Worm (Caenorhabditis elegans) whole organism, young adult: ENCODE measurements around the gene F11F1.1.

Experiments used
- C17E4.6 ChIP-seq: fragments of 200-800 bp; sonication (Bioruptor generic); IDR thresholded peaks from 2 replicates; pipeline ENCODE4 v1.3.6; 2022; ENCODE audit warnings: missing genetic modification reagents, missing genetic modification characterization, missing compliant biosample characterization
- F23B12.7 ChIP-seq: sonication (generic microtip); optimal IDR thresholded peaks from 2 replicates; lab custom pipeline; 2017; ENCODE audit warnings: missing genetic modification characterization, mild to moderate bottlenecking, missing compliant biosample characterization, antibody characterized with exemption, moderate library complexity; ENCODE audit not compliant: insufficient read depth
- F55B11.4 ChIP-seq: sonication (generic microtip); optimal IDR thresholded peaks from 2 replicates; lab custom pipeline; 2016; ENCODE audit warnings: missing compliant biosample characterization, missing genetic modification characterization, borderline replicate concordance; ENCODE audit not compliant: insufficient read depth
- K12H6.12 ChIP-seq: fragments of 200-800 bp; sonication (Bioruptor generic); optimal IDR thresholded peaks from 2 replicates; lab custom pipeline; 2018; ENCODE audit warnings: mild to moderate bottlenecking, missing genetic modification characterization, missing compliant biosample characterization
- T07F8.4 ChIP-seq: sonication (generic microtip); optimal IDR thresholded peaks from 2 replicates; lab custom pipeline; 2016; ENCODE audit warnings: mild to moderate bottlenecking, missing genetic modification characterization, moderate library complexity, missing compliant biosample characterization
- Y53G8AR.9 ChIP-seq: fragments of 200-800 bp; sonication (Bioruptor generic); conservative IDR thresholded peaks from 2 replicates; pipeline ENCODE4 v1.3.6; 2022; ENCODE audit warnings: missing genetic modification reagents, missing genetic modification characterization, missing compliant biosample characterization
- Y79H2A.3 ChIP-seq: fragments of 200-800 bp; sonication (Bioruptor generic); conservative IDR thresholded peaks from 2 replicates; pipeline ENCODE4 v1.3.6; 2022; ENCODE audit warnings: missing genetic modification reagents, missing genetic modification characterization, missing compliant biosample characterization
- Y95B8A.8 ChIP-seq: fragments of 200-800 bp; sonication (Bioruptor generic); IDR thresholded peaks from 2 replicates; pipeline ENCODE4 v1.3.6; 2022; ENCODE audit warnings: missing genetic modification reagents, missing genetic modification characterization, missing compliant biosample characterization
- aptf-2 ChIP-seq: fragments of 200-800 bp; sonication (Bioruptor generic); conservative IDR thresholded peaks from 2 replicates; pipeline ENCODE4 v1.3.6; 2022; ENCODE audit warnings: missing genetic modification reagents, missing genetic modification characterization, missing compliant biosample characterization
- atf-7 ChIP-seq: sonication (generic microtip); optimal IDR thresholded peaks from 2 replicates; lab custom pipeline; 2017; ENCODE audit warnings: mild to moderate bottlenecking, missing genetic modification characterization, missing compliant biosample characterization
- athp-1 ChIP-seq: sonication (generic microtip); optimal IDR thresholded peaks from 2 replicates; lab custom pipeline; 2017; ENCODE audit warnings: mild to moderate bottlenecking, missing genetic modification characterization, missing compliant biosample characterization
- attf-5 ChIP-seq: fragments of 200-800 bp; sonication (Bioruptor generic); optimal IDR thresholded peaks from 2 replicates; lab custom pipeline; 2018; ENCODE audit warnings: mild to moderate bottlenecking, missing genetic modification characterization, missing compliant biosample characterization
- attf-6 ChIP-seq: fragments of 200-800 bp; sonication (Bioruptor generic); IDR thresholded peaks from 2 replicates; pipeline ENCODE4 v1.3.6; 2022; ENCODE audit warnings: missing genetic modification reagents, missing genetic modification characterization, missing compliant biosample characterization
- ceh-40 ChIP-seq: fragments of 200-800 bp; sonication (Bioruptor generic); IDR thresholded peaks from 2 replicates; pipeline ENCODE4 v1.3.6; 2022; ENCODE audit warnings: missing genetic modification characterization, missing compliant biosample characterization
- ceh-79 ChIP-seq: sonication (generic microtip); optimal IDR thresholded peaks from 2 replicates; lab custom pipeline; 2017; ENCODE audit warnings: mild to moderate bottlenecking, missing genetic modification characterization, missing compliant biosample characterization
- egl-18 ChIP-seq: fragments of 200-800 bp; sonication (Bioruptor generic); IDR thresholded peaks from 2 replicates; pipeline ENCODE4 v1.3.6; 2022; ENCODE audit warnings: missing genetic modification reagents, missing genetic modification characterization, missing compliant biosample characterization
- egrh-3 ChIP-seq: fragments of 200-800 bp; sonication (Bioruptor generic); IDR thresholded peaks from 2 replicates; pipeline ENCODE4 v1.3.6; 2022; ENCODE audit warnings: missing genetic modification reagents, missing genetic modification characterization, missing compliant biosample characterization
- ekl-4 ChIP-seq: fragments of 200-800 bp; sonication (Bioruptor generic); IDR thresholded peaks from 2 replicates; pipeline ENCODE4 v1.3.6; 2022; ENCODE audit warnings: missing genetic modification reagents, missing genetic modification characterization, missing compliant biosample characterization
- hmg-1.2 ChIP-seq: fragments of 200-800 bp; sonication (Bioruptor generic); IDR thresholded peaks from 2 replicates; pipeline ENCODE4 v1.3.6; 2022; ENCODE audit warnings: missing genetic modification reagents, missing genetic modification characterization, missing compliant biosample characterization
- hsf-1 ChIP-seq: fragments of 200-800 bp; sonication (Bioruptor generic); IDR thresholded peaks from 2 replicates; pipeline ENCODE4 v1.3.6; 2022; ENCODE audit warnings: missing genetic modification reagents, missing genetic modification characterization, missing compliant biosample characterization
- madf-3 ChIP-seq: fragments of 200-800 bp; sonication (Bioruptor generic); IDR thresholded peaks from 2 replicates; pipeline ENCODE4 v1.3.6; 2022; ENCODE audit warnings: missing genetic modification reagents, missing genetic modification characterization, missing compliant biosample characterization
- madf-6 ChIP-seq: fragments of 200-800 bp; sonication (Bioruptor generic); IDR thresholded peaks from 2 replicates; pipeline ENCODE4 v1.3.6; 2022; ENCODE audit warnings: missing genetic modification reagents, missing genetic modification characterization, missing compliant biosample characterization
- madf-8 ChIP-seq: fragments of 200-800 bp; sonication (Bioruptor generic); conservative IDR thresholded peaks from 2 replicates; pipeline ENCODE4 v1.3.6; 2022; ENCODE audit warnings: missing genetic modification reagents, missing genetic modification characterization, missing compliant biosample characterization
- mcd-1 ChIP-seq: fragments of 200-800 bp; sonication (Bioruptor generic); IDR thresholded peaks from 2 replicates; pipeline ENCODE4 v1.3.6; 2022; ENCODE audit warnings: missing genetic modification reagents, missing genetic modification characterization, missing compliant biosample characterization
- mel-28 ChIP-seq: sonication (generic microtip); optimal IDR thresholded peaks from 2 replicates; lab custom pipeline; 2016; ENCODE audit warnings: borderline replicate concordance, mild to moderate bottlenecking, missing genetic modification characterization, missing compliant biosample characterization
- nfyb-1 ChIP-seq: fragments of 200-800 bp; sonication (Bioruptor generic); IDR thresholded peaks from 2 replicates; pipeline ENCODE4 v1.3.6; 2022; ENCODE audit warnings: missing genetic modification reagents, missing genetic modification characterization, missing compliant biosample characterization
- nhr-80 ChIP-seq: sonication (generic microtip); optimal IDR thresholded peaks from 2 replicates; lab custom pipeline; 2016; ENCODE audit warnings: missing genetic modification characterization, missing compliant biosample characterization
- pbrm-1 ChIP-seq: fragments of 200-800 bp; sonication (Bioruptor generic); IDR thresholded peaks from 2 replicates; pipeline ENCODE4 v1.3.6; 2022; ENCODE audit warnings: missing genetic modification reagents, missing genetic modification characterization, missing compliant biosample characterization
- sea-2 ChIP-seq: fragments of 200-800 bp; sonication (Bioruptor generic); IDR thresholded peaks from 2 replicates; pipeline ENCODE4 v1.3.6; 2022; ENCODE audit warnings: missing genetic modification characterization, missing compliant biosample characterization
- snpc-3.4 ChIP-seq: sonication (generic microtip); optimal IDR thresholded peaks from 2 replicates; lab custom pipeline; 2017; ENCODE audit warnings: missing genetic modification characterization, mild to moderate bottlenecking, missing compliant biosample characterization, antibody characterized with exemption, moderate library complexity, missing genotype, missing genetic modification reagents
- tbx-9 ChIP-seq: sonication (generic microtip); optimal IDR thresholded peaks from 2 replicates; lab custom pipeline; 2016; ENCODE audit warnings: borderline replicate concordance, missing genetic modification characterization, inconsistent platforms, missing compliant biosample characterization
- tlf-1 ChIP-seq: fragments of 200-800 bp; sonication (Bioruptor generic); optimal IDR thresholded peaks from 2 replicates; lab custom pipeline; 2018; ENCODE audit warnings: mild to moderate bottlenecking, missing genetic modification characterization, missing compliant biosample characterization
- zfh-2 ChIP-seq: fragments of 200-800 bp; sonication (Bioruptor generic); conservative IDR thresholded peaks from 2 replicates; pipeline ENCODE4 v1.3.6; 2022; ENCODE audit warnings: missing genetic modification reagents, missing genetic modification characterization, missing compliant biosample characterization
- ztf-18 ChIP-seq: sonication (generic microtip); optimal IDR thresholded peaks from 2 replicates; lab custom pipeline; 2016; ENCODE audit warnings: missing genotype, mild to moderate bottlenecking, missing genetic modification characterization, missing compliant biosample characterization
- ztf-22 ChIP-seq: fragments of 200-800 bp; sonication (Bioruptor generic); optimal IDR thresholded peaks from 2 replicates; lab custom pipeline; 2018; ENCODE audit warnings: mild to moderate bottlenecking, missing genetic modification characterization, moderate library complexity, missing compliant biosample characterization
- ztf-6 ChIP-seq: fragments of 200-800 bp; sonication (Bioruptor generic); IDR thresholded peaks from 2 replicates; pipeline ENCODE4 v1.3.6; 2022; ENCODE audit warnings: missing genetic modification reagents, missing genetic modification characterization, missing compliant biosample characterization

The F11F1.1 gene

DNA sequence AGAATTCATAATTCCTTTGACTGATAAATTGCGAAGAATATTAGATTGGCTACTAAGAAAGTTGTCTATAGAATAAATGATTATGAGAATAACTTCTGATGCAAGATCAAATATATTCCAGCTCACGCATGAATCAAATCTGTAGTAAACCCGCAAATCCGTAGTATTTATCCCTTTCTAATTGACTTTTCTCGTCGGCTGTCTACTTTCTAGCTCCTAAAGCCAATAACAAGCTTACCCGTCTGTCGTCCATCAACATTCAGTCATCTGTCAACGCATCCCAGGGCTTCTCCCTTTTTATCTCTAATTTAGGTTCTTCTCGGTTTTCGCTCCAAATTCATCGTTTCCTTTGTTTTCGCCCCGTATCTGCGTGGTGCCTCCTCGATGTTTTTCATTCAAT is 46.5 kb upstream of the F11F1.1 start (continued):
- TF ChIP-seq madf-8 (GFP tag; lab: Robert Waterston, UW) (no peak), tlf-1 (GFP tag; lab: Kevin White, UChicago) (no peak), nfyb-1 (no peak), egl-18 (no peak)
- TF ChIP-seq, all 124 proteins: peak for 0

ce11 chrIII:13350964-13351363 is 44.4 kb upstream of the F11F1.1 start:
- no peak for TF ChIP-seq T07F8.4 (tag; lab: Kevin White, UChicago)
- TF ChIP-seq egrh-3 (GFP tag; lab: Robert Waterston, UW), result no peak
- no peak for TF ChIP-seq Y79H2A.3
- no peak for TF ChIP-seq zfh-2 (GFP tag; lab: Robert Waterston, UW)
- TF ChIP-seq F23B12.7, result no peak
- no peak for TF ChIP-seq nhr-80 (tag; lab: Kevin White, UChicago)
- TF ChIP-seq nfyb-1, result no peak
- no peak for TF ChIP-seq ztf-22
- TF ChIP-seq madf-6, result no peak
- no peak for TF ChIP-seq hsf-1 (GFP tag; lab: Robert Waterston, UW)
- no peak for TF ChIP-seq Y95B8A.8 (GFP tag; lab: Robert Waterston, UW)
- no peak for TF ChIP-seq Y53G8AR.9 (GFP tag; lab: Robert Waterston, UW)
- no peak for TF ChIP-seq atf-7 (tag; lab: Kevin White, UChicago)
- no peak for TF ChIP-seq ekl-4 (GFP tag; lab: Robert Waterston, UW)
- TF ChIP-seq ztf-18, result no peak
- no peak for TF ChIP-seq tbx-9 (tag; lab: Kevin White, UChicago)
- no peak for TF ChIP-seq aptf-2 (GFP tag; lab: Robert Waterston, UW)
- TF ChIP-seq snpc-3.4 (tag; lab: Kevin White, UChicago), result no peak
- no peak for TF ChIP-seq ceh-40 (GFP tag; lab: Robert Waterston, UW)
- no peak for TF ChIP-seq ceh-79 (tag; lab: Kevin White, UChicago)

- TF ChIP-seq zfh-2 (GFP tag; lab: Robert Waterston, UW), result no peak
These were observed 36.1 kb upstream of the F11F1.1 start, which contains the start of gene F53A2.9 for ce11 chrIII:13359256-13359655. F53A2.9 (minus strand) TSS chrIII:13359356.

DNA sequence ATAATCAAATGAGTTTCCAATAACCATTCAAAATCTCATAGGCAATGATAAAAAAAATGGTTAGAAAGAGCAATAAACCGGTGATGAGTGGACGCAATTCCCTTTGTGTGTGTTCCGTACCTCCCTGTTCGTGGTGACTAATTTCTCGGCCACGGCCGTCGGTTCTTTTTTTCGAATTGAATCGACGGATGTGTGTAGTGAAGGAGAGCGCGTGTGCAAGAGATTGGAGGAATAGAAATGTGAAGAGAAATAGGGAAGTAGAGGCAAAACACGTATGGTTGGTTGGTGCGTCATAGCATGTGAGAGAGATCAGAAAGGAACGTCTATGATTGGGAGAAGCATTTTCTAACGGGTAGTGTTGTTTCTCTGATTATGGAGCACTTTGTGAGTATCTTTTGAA is 35.5 kb upstream of the F11F1.1 start:
- TF ChIP-seq mel-28 (tag; lab: Kevin White, UChicago), result no peak
- TF ChIP-seq athp-1 (tag; lab: Kevin White, UChicago), result no peak
- TF ChIP-seq F55B11.4 (tag; lab: Kevin White, UChicago), result no peak
- TF ChIP-seq madf-3 (GFP tag; lab: Robert Waterston, UW), result no peak
- no peak for TF ChIP-seq C17E4.6
- peak; percentile 10; the same call in 1 of the 2 replicates for TF ChIP-seq hmg-1.2 (GFP tag; lab: Robert Waterston, UW)
- peak; percentile 41 for TF ChIP-seq F23B12.7
- TF ChIP-seq sea-2, result no peak
- TF ChIP-seq K12H6.12, result peak; percentile 40
- no peak for TF ChIP-seq hsf-1 (GFP tag; lab: Robert Waterston, UW)
- peak; percentile 67 for TF ChIP-seq attf-5
- TF ChIP-seq nhr-80 (tag; lab: Kevin White, UChicago), result peak; percentile 60
- no peak for TF ChIP-seq attf-6
- TF ChIP-seq pbrm-1, result no peak
- no peak for TF ChIP-seq mcd-1 (GFP tag; lab: Robert Waterston, UW)
- TF ChIP-seq ztf-6 (GFP tag; lab: Robert Waterston, UW), result no peak
